Worm (Caenorhabditis elegans) whole organism, L3 larva: ENCODE data around the gene srg-33.

ENCODE experiments used
- R02D3.7 ChIP-seq: fragments of 150-350 bp; optimal IDR thresholded peaks from 2 replicates; lab custom pipeline; 2014; ENCODE audit warnings: missing biosample characterization, missing genetic modification characterization
- ZK546.5 ChIP-seq: sonication (generic microtip); optimal IDR thresholded peaks from 2 replicates; lab custom pipeline; 2017; ENCODE audit warnings: missing biosample characterization, missing genetic modification characterization
- aly-2 ChIP-seq: fragments of 150-350 bp; optimal IDR thresholded peaks from 2 replicates; lab custom pipeline; 2014; ENCODE audit warnings: missing biosample characterization, missing genetic modification characterization
- ama-1 ChIP-seq: fragments of 150-350 bp; optimal IDR thresholded peaks from 2 replicates; lab custom pipeline; 2018
- ceh-16 ChIP-seq: sonication (generic microtip); optimal IDR thresholded peaks from 2 replicates; lab custom pipeline; 2017; ENCODE audit warnings: missing biosample characterization, missing genetic modification characterization
- ceh-28 ChIP-seq: fragments of 150-350 bp; optimal IDR thresholded peaks from 2 replicates; lab custom pipeline; 2014; ENCODE audit warnings: missing biosample characterization, missing genetic modification reagents, missing genetic modification characterization
- ceh-82 ChIP-seq: fragments of 150-350 bp; optimal IDR thresholded peaks from 2 replicates; lab custom pipeline; 2014; ENCODE audit warnings: missing biosample characterization, missing genetic modification characterization
- ceh-9 ChIP-seq: sonication (generic microtip); optimal IDR thresholded peaks from 2 replicates; lab custom pipeline; 2018; ENCODE audit warnings: missing biosample characterization, missing genetic modification characterization
- daf-12 ChIP-seq: fragments of 150-350 bp; optimal IDR thresholded peaks from 2 replicates; lab custom pipeline; 2014; ENCODE audit warnings: missing biosample characterization, missing genetic modification reagents, missing genetic modification characterization
- egl-27 ChIP-seq: sonication (generic microtip); optimal IDR thresholded peaks from 4 replicates; lab custom pipeline; 2017; ENCODE audit warnings: missing biosample characterization, missing genetic modification reagents, missing genetic modification characterization
- egl-5 ChIP-seq: fragments of 150-350 bp; optimal IDR thresholded peaks from 2 replicates; lab custom pipeline; 2017; ENCODE audit warnings: missing biosample characterization, missing genetic modification reagents, missing genetic modification characterization, inconsistent platforms
- elt-1 ChIP-seq: fragments of 150-350 bp; optimal IDR thresholded peaks from 2 replicates; lab custom pipeline; 2014; ENCODE audit warnings: missing biosample characterization, missing genetic modification characterization
- elt-2 ChIP-seq: sonication (generic microtip); optimal IDR thresholded peaks from 2 replicates; lab custom pipeline; 2016; ENCODE audit warnings: missing genetic modification reagents, mild to moderate bottlenecking, missing genetic modification characterization, missing compliant biosample characterization
- elt-3 ChIP-seq, 3 experiments: fragments of 150-350 bp in 1 of 3; sonication (generic microtip) in 2 of 3; optimal IDR thresholded peaks; 2 replicates in 2 of 3; 4 replicates in 1 of 3; lab custom pipeline; 2014 to 2017; ENCODE audit warnings: missing biosample characterization in 3 of 3, missing genetic modification characterization in 3 of 3
- eor-1 ChIP-seq, 2 experiments: fragments of 150-350 bp; optimal IDR thresholded peaks; 2 replicates each; lab custom pipeline; 2014 to 2018; ENCODE audit warnings: missing biosample characterization in 2 of 2, missing genetic modification characterization in 2 of 2
- fkh-10 ChIP-seq: sonication (generic microtip); optimal IDR thresholded peaks from 2 replicates; lab custom pipeline; 2017; ENCODE audit warnings: missing biosample characterization, missing genetic modification reagents, missing genetic modification characterization
- fkh-2 ChIP-seq: fragments of 150-350 bp; optimal IDR thresholded peaks from 2 replicates; lab custom pipeline; 2014; ENCODE audit warnings: missing biosample characterization, missing genetic modification reagents, missing genetic modification characterization
- hmg-11 ChIP-seq: sonication (generic microtip); optimal IDR thresholded peaks from 2 replicates; lab custom pipeline; 2016; ENCODE audit warnings: missing genetic modification characterization, missing compliant biosample characterization
- lin-15B ChIP-seq: fragments of 150-350 bp; optimal IDR thresholded peaks from 2 replicates; lab custom pipeline; 2014; ENCODE audit warnings: missing biosample characterization, missing genetic modification characterization
- lin-39 ChIP-seq: fragments of 150-350 bp; optimal IDR thresholded peaks from 2 replicates; lab custom pipeline; 2018; ENCODE audit warnings: missing biosample characterization, missing genetic modification reagents, missing genetic modification characterization
- lsy-12 ChIP-seq: sonication (generic microtip); optimal IDR thresholded peaks from 2 replicates; lab custom pipeline; 2016; ENCODE audit warnings: mild to moderate bottlenecking, missing genetic modification characterization, missing compliant biosample characterization
- mdl-1 ChIP-seq: fragments of 150-350 bp; optimal IDR thresholded peaks from 2 replicates; lab custom pipeline; 2014; ENCODE audit warnings: missing biosample characterization, missing genetic modification characterization
- mml-1 ChIP-seq: fragments of 150-350 bp; sonication (generic microtip); optimal IDR thresholded peaks from 3 replicates; lab custom pipeline; 2014; ENCODE audit warnings: missing biosample characterization, missing genetic modification characterization
- nfya-1 ChIP-seq: sonication (generic microtip); optimal IDR thresholded peaks from 2 replicates; lab custom pipeline; 2017; ENCODE audit warnings: missing genetic modification characterization, mild to moderate bottlenecking, missing compliant biosample characterization, antibody characterized with exemption, moderate library complexity; ENCODE audit not compliant: insufficient read depth
- nhr-11 ChIP-seq: fragments of 150-350 bp; optimal IDR thresholded peaks from 2 replicates; lab custom pipeline; 2014; ENCODE audit warnings: missing biosample characterization, missing genetic modification characterization
- nhr-12 ChIP-seq: fragments of 150-350 bp; optimal IDR thresholded peaks from 2 replicates; lab custom pipeline; 2014; ENCODE audit warnings: missing biosample characterization, missing genetic modification characterization
- nhr-23 ChIP-seq: fragments of 150-350 bp; optimal IDR thresholded peaks from 2 replicates; lab custom pipeline; 2014; ENCODE audit warnings: missing biosample characterization, missing genetic modification reagents, missing genetic modification characterization
- nhr-237 ChIP-seq: fragments of 150-350 bp; optimal IDR thresholded peaks from 2 replicates; lab custom pipeline; 2014; ENCODE audit warnings: missing biosample characterization, missing genetic modification characterization
- nhr-25 ChIP-seq: sonication (generic microtip); optimal IDR thresholded peaks from 2 replicates; lab custom pipeline; 2017; ENCODE audit warnings: missing biosample characterization, missing genetic modification characterization
- nhr-28 ChIP-seq: fragments of 150-350 bp; optimal IDR thresholded peaks from 2 replicates; lab custom pipeline; 2014; ENCODE audit warnings: missing biosample characterization, missing genetic modification characterization
- nhr-43 ChIP-seq: sonication (generic microtip); optimal IDR thresholded peaks from 2 replicates; lab custom pipeline; 2016; ENCODE audit warnings: mild to moderate bottlenecking, missing genetic modification characterization, missing compliant biosample characterization; ENCODE audit not compliant: poor library complexity, severe bottlenecking
- nhr-76 ChIP-seq: fragments of 150-350 bp; sonication (generic microtip); optimal IDR thresholded peaks from 5 replicates; lab custom pipeline; 2014; ENCODE audit warnings: missing biosample characterization, missing genetic modification characterization
- nhr-77 ChIP-seq: fragments of 150-350 bp; optimal IDR thresholded peaks from 2 replicates; lab custom pipeline; 2014; ENCODE audit warnings: missing biosample characterization, missing genetic modification characterization
- pha-4 ChIP-seq: fragments of 150-350 bp; optimal IDR thresholded peaks from 2 replicates; lab custom pipeline; 2014; ENCODE audit warnings: missing biosample characterization, missing genetic modification reagents, missing genetic modification characterization
- pqm-1 ChIP-seq: fragments of 150-350 bp; optimal IDR thresholded peaks from 2 replicates; lab custom pipeline; 2017; ENCODE audit warnings: missing biosample characterization, missing genetic modification characterization, inconsistent platforms
- sea-2 ChIP-seq: fragments of 150-350 bp; sonication (generic microtip); optimal IDR thresholded peaks from 4 replicates; lab custom pipeline; 2014; ENCODE audit warnings: missing biosample characterization, missing genetic modification reagents, missing genetic modification characterization
- skn-1 ChIP-seq: fragments of 150-350 bp; optimal IDR thresholded peaks from 2 replicates; lab custom pipeline; 2014; ENCODE audit warnings: missing biosample characterization, missing genetic modification characterization
- snpc-4 ChIP-seq: fragments of 150-350 bp; optimal IDR thresholded peaks from 2 replicates; lab custom pipeline; 2014; ENCODE audit warnings: missing biosample characterization, missing genetic modification characterization
- tbx-2 ChIP-seq: sonication (generic microtip); optimal IDR thresholded peaks from 2 replicates; lab custom pipeline; 2016; ENCODE audit warnings: mild to moderate bottlenecking, missing genetic modification characterization, missing compliant biosample characterization
- unc-39 ChIP-seq: sonication (generic microtip); optimal IDR thresholded peaks from 4 replicates; lab custom pipeline; 2017; ENCODE audit warnings: missing biosample characterization, missing genetic modification characterization
- unc-62 ChIP-seq: fragments of 150-350 bp; sonication (generic microtip); optimal IDR thresholded peaks from 4 replicates; lab custom pipeline; 2014; ENCODE audit warnings: missing biosample characterization, missing genetic modification reagents, missing genetic modification characterization
- zag-1 ChIP-seq: fragments of 150-350 bp; optimal IDR thresholded peaks from 2 replicates; lab custom pipeline; 2014; ENCODE audit warnings: missing biosample characterization, missing genetic modification characterization
- ztf-11 ChIP-seq: fragments of 150-350 bp; optimal IDR thresholded peaks from 2 replicates; lab custom pipeline; 2014; ENCODE audit warnings: missing biosample characterization, missing genetic modification characterization
- ztf-4 ChIP-seq: fragments of 150-350 bp; optimal IDR thresholded peaks from 2 replicates; lab custom pipeline; 2014; ENCODE audit warnings: missing biosample characterization, missing genetic modification characterization

Gene srg-33

ce11 chrV:8297504-8297903 is 5.6 kb downstream of the srg-33 start, which contains the start of gene W02D7.4:
W02D7.4 (minus strand) TSS chrV:8297604.
- TF ChIP-seq eor-1 (tag; optimal IDR thresholded peaks at IDR 0.05; lab: Kevin White, UChicago) (no peak), ceh-16 (tag; lab: Kevin White, UChicago) (no peak), nhr-28 (tag; lab: Kevin White, UChicago) (no peak), elt-2 (tag; lab: Kevin White, UChicago) (no peak), fkh-2 (tag; lab: Kevin White, UChicago) (no peak), ceh-82 (tag; lab: Kevin White, UChicago) (no peak), nfya-1 (tag; lab: Kevin White, UChicago) (no peak), fkh-10 (GFP tag; lab: Kevin White, UChicago) (no peak), lsy-12 (tag; lab: Kevin White, UChicago) (no peak), elt-3 (tag; optimal IDR thresholded peaks at IDR 0.05; lab: Kevin White, UChicago) (no peak), ZK546.5 (tag; lab: Kevin White, UChicago) (no peak), nhr-43 (tag; lab: Kevin White, UChicago) (no peak)

- TF ChIP-seq egl-5 (tag; lab: Kevin White, UChicago) (no peak), mml-1 (tag; lab: Kevin White, UChicago) (no peak), snpc-4 (no peak), elt-3 (tag; optimal IDR thresholded peaks at IDR 0.05; lab: Kevin White, UChicago) (no peak), ztf-4 (tag; lab: Kevin White, UChicago) (no peak), hmg-11 (tag; lab: Kevin White, UChicago) (no peak), tbx-2 (tag; lab: Kevin White, UChicago) (no peak), nhr-11 (tag; lab: Kevin White, UChicago) (no peak), aly-2 (tag; lab: Kevin White, UChicago) (no peak), elt-2 (tag; lab: Kevin White, UChicago) (no peak), unc-62 (GFP tag; lab: Kevin White, UChicago) (no peak), ceh-82 (tag; lab: Kevin White, UChicago) (no peak), nhr-76 (tag; lab: Kevin White, UChicago) (no peak), ceh-16 (tag; lab: Kevin White, UChicago) (no peak), nhr-28 (tag; lab: Kevin White, UChicago) (no peak), skn-1 (no peak), zag-1 (tag; lab: Kevin White, UChicago) (no peak), ztf-11 (tag; lab: Kevin White, UChicago) (no peak)
Observed at ce11 chrV:8299191-8299854, 7.5 kb downstream of the srg-33 start, which contains the start of gene W02D7.5. W02D7.5 (minus strand) TSS chrV:8299241.

ce11 chrV:8300935-8301535 is 9.2 kb downstream of the srg-33 start, which contains the start of gene W02D7.6:
W02D7.6 (minus strand) TSS chrV:8301507.
- TF ChIP-seq pha-4 (peak; percentile 23), lin-15B (peak; percentile 26), aly-2 (tag; lab: Kevin White, UChicago) (no peak), hmg-11 (tag; lab: Kevin White, UChicago) (no peak), unc-39 (tag; lab: Kevin White, UChicago) (no peak), nhr-23 (tag; lab: Kevin White, UChicago) (peak; percentile 5), nhr-76 (tag; lab: Kevin White, UChicago) (no peak), ZK546.5 (tag; lab: Kevin White, UChicago) (no peak), zag-1 (tag; lab: Kevin White, UChicago) (no peak), pqm-1 (tag; lab: Kevin White, UChicago) (peak; percentile 8), nhr-28 (tag; lab: Kevin White, UChicago) (no peak), elt-3 (tag; optimal IDR thresholded peaks at IDR 0.05; lab: Kevin White, UChicago) (no peak), ceh-28 (peak; percentile 22), nhr-237 (no peak), mml-1 (tag; lab: Kevin White, UChicago) (no peak), snpc-4 (peak; percentile 38), fkh-10 (GFP tag; lab: Kevin White, UChicago) (no peak), ztf-11 (tag; lab: Kevin White, UChicago) (no peak), fkh-2 (tag; lab: Kevin White, UChicago) (no peak), daf-12 (tag; lab: Kevin White, UChicago) (no peak), ceh-9 (tag; lab: Kevin White, UChicago) (no peak), nhr-77 (tag; lab: Kevin White, UChicago) (no peak), nhr-12 (tag; lab: Kevin White, UChicago) (no peak), elt-1 (tag; lab: Kevin White, UChicago) (no peak), unc-62 (GFP tag; lab: Kevin White, UChicago) (no peak), nhr-25 (no peak), ama-1 (peak; percentile 70), R02D3.7 (tag; lab: Kevin White, UChicago) (no peak), mdl-1 (tag; lab: Kevin White, UChicago) (no peak), sea-2 (no peak), lin-39 (tag; lab: Kevin White, UChicago) (no peak), ztf-4 (tag; lab: Kevin White, UChicago) (no peak), lsy-12 (tag; lab: Kevin White, UChicago) (no peak), skn-1 (no peak), ceh-16 (tag; lab: Kevin White, UChicago) (no peak), egl-27 (tag; lab: Kevin White, UChicago) (no peak), nfya-1 (tag; lab: Kevin White, UChicago) (peak; percentile 19), tbx-2 (tag; lab: Kevin White, UChicago) (no peak)
